Worm (Caenorhabditis elegans) whole organism, mixed stage, embryonic: Measurements from ENCODE around the gene mpz-1.

Experiments
- M03D4.4 ChIP-seq: sonication (generic microtip); optimal IDR thresholded peaks from 2 replicates; lab custom pipeline; 2017; ENCODE audit warnings: mild to moderate bottlenecking, missing genetic modification characterization, missing compliant biosample characterization
- ceh-83 ChIP-seq: fragments of 200-800 bp; sonication (Bioruptor generic); optimal IDR thresholded peaks from 2 replicates; lab custom pipeline; 2018; ENCODE audit warnings: mild to moderate bottlenecking, missing genetic modification characterization, missing compliant biosample characterization
- ces-1 ChIP-seq: fragments of 150-350 bp; optimal IDR thresholded peaks from 2 replicates; lab custom pipeline; 2014; ENCODE audit warnings: missing biosample characterization, missing genetic modification reagents, missing genetic modification characterization
- flh-1 ChIP-seq: fragments of 200-800 bp; sonication (Bioruptor generic); optimal IDR thresholded peaks from 2 replicates; lab custom pipeline; 2018; ENCODE audit warnings: mild to moderate bottlenecking, missing genetic modification characterization, moderate library complexity, missing compliant biosample characterization
- mab-5 ChIP-seq: fragments of 150-350 bp; optimal IDR thresholded peaks from 2 replicates; lab custom pipeline; 2014; ENCODE audit warnings: missing biosample characterization, missing genetic modification characterization
- mep-1 ChIP-seq: fragments of 150-350 bp; optimal IDR thresholded peaks from 2 replicates; lab custom pipeline; 2017; ENCODE audit warnings: missing biosample characterization, missing genetic modification reagents, missing genetic modification characterization, inconsistent platforms
- nhr-2 ChIP-seq: fragments of 150-350 bp; optimal IDR thresholded peaks from 2 replicates; lab custom pipeline; 2014; ENCODE audit warnings: missing biosample characterization, missing genetic modification characterization
- nhr-28 ChIP-seq: fragments of 150-350 bp; optimal IDR thresholded peaks from 2 replicates; lab custom pipeline; 2014; ENCODE audit warnings: missing biosample characterization, missing genetic modification characterization
- pha-4 ChIP-seq: fragments of 150-350 bp; optimal IDR thresholded peaks from 2 replicates; lab custom pipeline; 2018; ENCODE audit warnings: missing biosample characterization, missing genetic modification reagents, missing genetic modification characterization
- sptf-1 ChIP-seq: sonication (generic microtip); optimal IDR thresholded peaks from 2 replicates; lab custom pipeline; 2017; ENCODE audit warnings: mild to moderate bottlenecking, missing genetic modification characterization, moderate library complexity, missing compliant biosample characterization
- unc-39 ChIP-seq: fragments of 150-350 bp; optimal IDR thresholded peaks from 2 replicates; lab custom pipeline; 2014; ENCODE audit warnings: missing biosample characterization, missing genetic modification characterization
- unc-62 ChIP-seq: fragments of 150-350 bp; optimal IDR thresholded peaks from 2 replicates; lab custom pipeline; 2014; ENCODE audit warnings: missing biosample characterization, missing genetic modification reagents, missing genetic modification characterization
- zip-8 ChIP-seq: fragments of 150-350 bp; optimal IDR thresholded peaks from 2 replicates; lab custom pipeline; 2014; ENCODE audit warnings: missing biosample characterization, missing genetic modification characterization
- ztf-11 ChIP-seq: fragments of 150-350 bp; optimal IDR thresholded peaks from 2 replicates; lab custom pipeline; 2014; ENCODE audit warnings: missing biosample characterization, missing genetic modification characterization

DNA sequence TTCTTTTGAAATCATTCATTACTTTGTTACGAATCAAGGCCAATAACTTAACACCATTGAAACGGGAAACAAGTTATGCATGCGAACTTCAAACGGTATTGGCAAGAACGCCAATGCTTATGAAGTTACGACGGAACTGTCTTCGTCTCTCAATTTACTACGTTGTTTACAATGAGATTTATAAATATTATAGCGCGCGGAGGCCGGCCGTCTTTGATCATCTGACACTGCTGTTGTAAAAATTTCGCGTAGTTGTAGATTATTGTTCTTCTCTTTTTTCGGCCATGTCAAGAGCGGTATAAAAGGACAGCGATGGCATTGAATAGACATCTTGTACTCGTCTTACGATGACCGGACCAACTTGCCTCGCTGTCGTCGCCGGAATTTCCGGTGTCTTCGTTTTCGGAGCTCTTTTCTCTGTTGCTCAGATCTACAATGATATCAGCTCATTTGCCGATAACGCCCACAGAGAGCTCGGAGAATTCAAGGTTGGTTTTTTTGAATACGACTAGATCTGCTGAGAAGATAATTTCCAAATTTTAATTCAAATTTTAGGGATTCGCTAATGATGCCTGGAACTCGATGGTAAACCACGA lies 73.3 kb downstream of the mpz-1 start, which contains the start of gene col-39:
- TF ChIP-seq pha-4 (tag; lab: Kevin White, UChicago) (no peak), flh-1 (no peak), nhr-2 (tag; lab: Kevin White, UChicago) (no peak), ceh-83 (GFP tag; lab: Kevin White, UChicago) (no peak), ces-1 (no peak), mep-1 (tag; lab: Kevin White, UChicago) (no peak), zip-8 (tag; lab: Kevin White, UChicago) (no peak), unc-39 (tag; lab: Kevin White, UChicago) (no peak), ztf-11 (tag; lab: Kevin White, UChicago) (no peak), mab-5 (tag; lab: Kevin White, UChicago) (no peak), unc-62 (GFP tag; lab: Kevin White, UChicago) (no peak), M03D4.4 (tag; lab: Kevin White, UChicago) (no peak), nhr-28 (tag; lab: Kevin White, UChicago) (no peak), sptf-1 (tag; lab: Kevin White, UChicago) (no peak)
